Worm (Caenorhabditis elegans) whole organism, young adult: ENCODE measurements around the gene M28.8.

ENCODE experiments used
- F57A8.1 ChIP-seq: fragments of 200-800 bp; sonication (Bioruptor generic); optimal IDR thresholded peaks from 2 replicates; lab custom pipeline; 2018; ENCODE audit warnings: mild to moderate bottlenecking, missing genetic modification characterization, moderate library complexity, missing compliant biosample characterization
- Y56A3A.18 ChIP-seq: fragments of 200-800 bp; sonication (Bioruptor generic); IDR thresholded peaks from 2 replicates; pipeline ENCODE4 v1.3.6; 2022; ENCODE audit warnings: missing genetic modification reagents, missing genetic modification characterization, missing compliant biosample characterization
- Y79H2A.3 ChIP-seq: fragments of 200-800 bp; sonication (Bioruptor generic); conservative IDR thresholded peaks from 2 replicates; pipeline ENCODE4 v1.3.6; 2022; ENCODE audit warnings: missing genetic modification reagents, missing genetic modification characterization, missing compliant biosample characterization
- nfya-2 ChIP-seq: fragments of 200-800 bp; sonication (Bioruptor generic); IDR thresholded peaks from 2 replicates; pipeline ENCODE4 v1.3.6; 2022; ENCODE audit warnings: missing genetic modification reagents, missing genetic modification characterization, missing compliant biosample characterization
- rpc-1 ChIP-seq, 2 experiments: fragments of 150-350 bp in 1 of 2; sonication (generic microtip) in 1 of 2; optimal IDR thresholded peaks; 2 replicates each; lab custom pipeline; 2014 to 2018; ENCODE audit warnings: missing biosample characterization in 1 of 2, missing genetic modification characterization in 1 of 2, missing genetic modification reagents in 1 of 2, missing genotype in 1 of 2
- sea-2 ChIP-seq: fragments of 200-800 bp; sonication (Bioruptor generic); IDR thresholded peaks from 2 replicates; pipeline ENCODE4 v1.3.6; 2022; ENCODE audit warnings: missing genetic modification characterization, missing compliant biosample characterization
- snpc-4 ChIP-seq, 5 experiments: fragments of 150-350 bp in 1 of 5; sonication (generic microtip) in 4 of 5; optimal IDR thresholded peaks; 2 replicates each; lab custom pipeline; 2014 to 2018; ENCODE audit warnings: missing genetic modification characterization in 5 of 5, missing biosample characterization in 3 of 5, antibody characterized with exemption in 2 of 5, mild to moderate bottlenecking in 2 of 5, missing compliant biosample characterization in 2 of 5, missing genotype in 2 of 5, moderate library complexity in 2 of 5, missing genetic modification reagents in 1 of 5
- tbp1 ChIP-seq: fragments of 200-800 bp; sonication (Bioruptor generic); optimal IDR thresholded peaks from 2 replicates; lab custom pipeline; 2018; ENCODE audit warnings: mild to moderate bottlenecking, missing genetic modification characterization, missing compliant biosample characterization

ce11 chrII:10662698-10663097 lies 34.6 kb downstream of the M28.8 start, which contains the start of gene D2089.8:
- no peak for TF ChIP-seq Y79H2A.3 (GFP tag; lab: Robert Waterston, UW)
- TF ChIP-seq Y56A3A.18 (GFP tag; lab: Robert Waterston, UW) = no peak
- no peak for TF ChIP-seq nfya-2 (GFP tag; lab: Robert Waterston, UW)
- TF ChIP-seq snpc-4 (GFP tag; optimal IDR thresholded peaks at IDR 0.05; lab: Kevin White, UChicago) = no peak
- no peak for TF ChIP-seq snpc-4 (tag; optimal IDR thresholded peaks at IDR 0.05; lab: Kevin White, UChicago)
- no peak for TF ChIP-seq sea-2
- TF ChIP-seq F57A8.1 (GFP tag; lab: Kevin White, UChicago) = no peak
- TF ChIP-seq tbp1 (GFP tag; lab: Kevin White, UChicago) = no peak
- TF ChIP-seq rpc-1 (optimal IDR thresholded peaks at IDR 0.05; lab: Kevin White, UChicago) = no peak
- no peak for TF ChIP-seq rpc-1 (tag; optimal IDR thresholded peaks at IDR 0.05; lab: Kevin White, UChicago)
